Worm (Caenorhabditis elegans) whole organism, mixed stage, embryonic: ENCODE measurements around the gene Y119D3B.14.

ENCODE experiments used
- ceh-39 ChIP-seq: fragments of 150-350 bp; optimal IDR thresholded peaks from 2 replicates; lab custom pipeline; 2014; ENCODE audit warnings: missing biosample characterization, missing genetic modification characterization
- ceh-83 ChIP-seq: fragments of 200-800 bp; sonication (Bioruptor generic); optimal IDR thresholded peaks from 2 replicates; lab custom pipeline; 2018; ENCODE audit warnings: mild to moderate bottlenecking, missing genetic modification characterization, missing compliant biosample characterization
- ces-1 ChIP-seq: fragments of 150-350 bp; optimal IDR thresholded peaks from 2 replicates; lab custom pipeline; 2014; ENCODE audit warnings: missing biosample characterization, missing genetic modification reagents, missing genetic modification characterization
- drap-1 ChIP-seq: fragments of 200-800 bp; sonication (Bioruptor generic); optimal IDR thresholded peaks from 3 replicates; lab custom pipeline; 2018; ENCODE audit warnings: mild to moderate bottlenecking, missing genetic modification characterization, missing compliant biosample characterization
- elt-3 ChIP-seq: fragments of 150-350 bp; optimal IDR thresholded peaks from 2 replicates; lab custom pipeline; 2014; ENCODE audit warnings: missing biosample characterization, missing genetic modification characterization
- lsy-2 ChIP-seq: fragments of 150-350 bp; optimal IDR thresholded peaks from 2 replicates; lab custom pipeline; 2014; ENCODE audit warnings: missing biosample characterization, missing genetic modification characterization
- nhr-12 ChIP-seq: fragments of 150-350 bp; optimal IDR thresholded peaks from 2 replicates; lab custom pipeline; 2014; ENCODE audit warnings: missing biosample characterization, missing genetic modification characterization
- nhr-76 ChIP-seq: sonication (generic microtip); optimal IDR thresholded peaks from 2 replicates; lab custom pipeline; 2017; ENCODE audit warnings: missing biosample characterization, missing genetic modification characterization
- pha-4 ChIP-seq: fragments of 150-350 bp; optimal IDR thresholded peaks from 2 replicates; lab custom pipeline; 2018; ENCODE audit warnings: missing biosample characterization, missing genetic modification reagents, missing genetic modification characterization
- sptf-1 ChIP-seq: sonication (generic microtip); optimal IDR thresholded peaks from 2 replicates; lab custom pipeline; 2017; ENCODE audit warnings: mild to moderate bottlenecking, missing genetic modification characterization, moderate library complexity, missing compliant biosample characterization
- ztf-11 ChIP-seq: fragments of 150-350 bp; optimal IDR thresholded peaks from 2 replicates; lab custom pipeline; 2014; ENCODE audit warnings: missing biosample characterization, missing genetic modification characterization

ce11 chrIII:1173331-1173730 is 20.3 kb downstream of the Y119D3B.14 start:
- TF ChIP-seq drap-1 (GFP tag; lab: Kevin White, UChicago), result no peak
- no peak for TF ChIP-seq nhr-12 (tag; lab: Kevin White, UChicago)
- no peak for TF ChIP-seq lsy-2 (tag; lab: Kevin White, UChicago)
- no peak for TF ChIP-seq sptf-1 (tag; lab: Kevin White, UChicago)
- no peak for TF ChIP-seq ztf-11 (tag; lab: Kevin White, UChicago)
- TF ChIP-seq ceh-83 (GFP tag; lab: Kevin White, UChicago), result no peak
- no peak for TF ChIP-seq pha-4 (tag; lab: Kevin White, UChicago)
- no peak for TF ChIP-seq ces-1 (GFP tag; lab: Kevin White, UChicago)
- TF ChIP-seq nhr-76 (tag; lab: Kevin White, UChicago), result no peak
- TF ChIP-seq elt-3 (tag; lab: Kevin White, UChicago), result no peak
- TF ChIP-seq ceh-39, result no peak
